Worm (Caenorhabditis elegans) whole organism, young adult: Measurements from ENCODE around the gene F59B2.14.

ENCODE experiments used
- B0019.2 ChIP-seq: fragments of 200-800 bp; sonication (Bioruptor generic); conservative IDR thresholded peaks from 2 replicates; pipeline ENCODE4 v1.3.6; 2022; ENCODE audit warnings: missing genetic modification reagents, missing genetic modification characterization, missing compliant biosample characterization
- B0035.1 ChIP-seq: sonication (generic microtip); optimal IDR thresholded peaks from 2 replicates; lab custom pipeline; 2016; ENCODE audit warnings: missing genetic modification characterization, mild to moderate bottlenecking, missing compliant biosample characterization, missing genotype, missing genetic modification reagents
- B0261.1 ChIP-seq: sonication (generic microtip); optimal IDR thresholded peaks from 2 replicates; lab custom pipeline; 2016; ENCODE audit warnings: mild to moderate bottlenecking, missing genetic modification characterization, moderate library complexity, missing compliant biosample characterization
- B0336.3 ChIP-seq: fragments of 200-800 bp; sonication (Bioruptor generic); IDR thresholded peaks from 2 replicates; pipeline ENCODE4 v1.3.6; 2022; ENCODE audit warnings: missing genetic modification characterization, missing compliant biosample characterization
- F10E7.11 ChIP-seq: sonication (generic microtip); optimal IDR thresholded peaks from 2 replicates; lab custom pipeline; 2017; ENCODE audit warnings: mild to moderate bottlenecking, missing genetic modification characterization, moderate library complexity, missing compliant biosample characterization
- F57A8.1 ChIP-seq: fragments of 200-800 bp; sonication (Bioruptor generic); optimal IDR thresholded peaks from 2 replicates; lab custom pipeline; 2018; ENCODE audit warnings: mild to moderate bottlenecking, missing genetic modification characterization, moderate library complexity, missing compliant biosample characterization
- K11D2.4 ChIP-seq: fragments of 200-800 bp; sonication (Bioruptor generic); IDR thresholded peaks from 2 replicates; pipeline ENCODE4 v1.3.6; 2022; ENCODE audit warnings: missing genetic modification reagents, missing genetic modification characterization, missing compliant biosample characterization
- T07F8.4 ChIP-seq: sonication (generic microtip); optimal IDR thresholded peaks from 2 replicates; lab custom pipeline; 2016; ENCODE audit warnings: mild to moderate bottlenecking, missing genetic modification characterization, moderate library complexity, missing compliant biosample characterization
- Y53F4B.3 ChIP-seq: fragments of 200-800 bp; sonication (Bioruptor generic); IDR thresholded peaks from 2 replicates; pipeline ENCODE4 v1.3.6; 2022; ENCODE audit warnings: missing genetic modification reagents, missing genetic modification characterization, missing compliant biosample characterization
- Y56A3A.18 ChIP-seq: fragments of 200-800 bp; sonication (Bioruptor generic); IDR thresholded peaks from 2 replicates; pipeline ENCODE4 v1.3.6; 2022; ENCODE audit warnings: missing genetic modification reagents, missing genetic modification characterization, missing compliant biosample characterization
- Y95B8A.8 ChIP-seq: fragments of 200-800 bp; sonication (Bioruptor generic); IDR thresholded peaks from 2 replicates; pipeline ENCODE4 v1.3.6; 2022; ENCODE audit warnings: missing genetic modification reagents, missing genetic modification characterization, missing compliant biosample characterization
- ama-1 ChIP-seq, 3 experiments: fragments of 150-350 bp in 1 of 3; sonication (generic microtip) in 2 of 3; optimal IDR thresholded peaks; 2 replicates each; lab custom pipeline; 2014 to 2018; ENCODE audit warnings: missing biosample characterization in 2 of 3, missing genetic modification characterization in 2 of 3, missing genetic modification reagents in 2 of 3
- bed-1 ChIP-seq: fragments of 200-800 bp; sonication (Bioruptor generic); IDR thresholded peaks from 2 replicates; pipeline ENCODE4 v1.3.6; 2022; ENCODE audit warnings: missing genetic modification reagents, missing genetic modification characterization, missing compliant biosample characterization
- cebp-2 ChIP-seq: fragments of 200-800 bp; sonication (Bioruptor generic); IDR thresholded peaks from 2 replicates; pipeline ENCODE4 v1.3.6; 2022; ENCODE audit warnings: missing genetic modification characterization, missing compliant biosample characterization
- ceh-100 ChIP-seq: fragments of 200-800 bp; sonication (Bioruptor generic); IDR thresholded peaks from 2 replicates; pipeline ENCODE4 v1.3.6; 2022; ENCODE audit warnings: missing genetic modification reagents, missing genetic modification characterization, missing compliant biosample characterization
- ceh-40 ChIP-seq: fragments of 200-800 bp; sonication (Bioruptor generic); IDR thresholded peaks from 2 replicates; pipeline ENCODE4 v1.3.6; 2022; ENCODE audit warnings: missing genetic modification characterization, missing compliant biosample characterization
- ceh-91 ChIP-seq: fragments of 200-800 bp; sonication (Bioruptor generic); IDR thresholded peaks from 2 replicates; pipeline ENCODE4 v1.3.6; 2022; ENCODE audit warnings: missing genetic modification reagents, missing genetic modification characterization, missing compliant biosample characterization
- egl-44 ChIP-seq: fragments of 200-800 bp; sonication (Bioruptor generic); IDR thresholded peaks from 2 replicates; pipeline ENCODE4 v1.3.6; 2022; ENCODE audit warnings: missing genetic modification reagents, missing genetic modification characterization, missing compliant biosample characterization
- egrh-3 ChIP-seq: fragments of 200-800 bp; sonication (Bioruptor generic); IDR thresholded peaks from 2 replicates; pipeline ENCODE4 v1.3.6; 2022; ENCODE audit warnings: missing genetic modification reagents, missing genetic modification characterization, missing compliant biosample characterization
- fkh-3 ChIP-seq: sonication (generic microtip); optimal IDR thresholded peaks from 2 replicates; lab custom pipeline; 2016; ENCODE audit warnings: mild to moderate bottlenecking, missing genetic modification characterization, missing compliant biosample characterization
- him-1 ChIP-seq: sonication (generic microtip); optimal IDR thresholded peaks from 2 replicates; lab custom pipeline; 2016; ENCODE audit warnings: missing genotype, missing genetic modification reagents, missing genetic modification characterization, missing compliant biosample characterization
- hmg-1.2 ChIP-seq: fragments of 200-800 bp; sonication (Bioruptor generic); IDR thresholded peaks from 2 replicates; pipeline ENCODE4 v1.3.6; 2022; ENCODE audit warnings: missing genetic modification reagents, missing genetic modification characterization, missing compliant biosample characterization
- hsf-1 ChIP-seq: fragments of 200-800 bp; sonication (Bioruptor generic); IDR thresholded peaks from 2 replicates; pipeline ENCODE4 v1.3.6; 2022; ENCODE audit warnings: missing genetic modification reagents, missing genetic modification characterization, missing compliant biosample characterization
- let-526 ChIP-seq: fragments of 200-800 bp; sonication (Bioruptor generic); IDR thresholded peaks from 2 replicates; pipeline ENCODE4 v1.3.6; 2022; ENCODE audit warnings: missing genetic modification reagents, missing genetic modification characterization, missing compliant biosample characterization
- lin-26 ChIP-seq: fragments of 200-800 bp; sonication (Bioruptor generic); IDR thresholded peaks from 2 replicates; pipeline ENCODE4 v1.3.6; 2022; ENCODE audit warnings: missing genetic modification reagents, missing genetic modification characterization, missing compliant biosample characterization
- lin-35 ChIP-seq, 3 experiments: fragments of 150-350 bp in 2 of 3; sonication (generic microtip) in 1 of 3; optimal IDR thresholded peaks; 2 replicates each; lab custom pipeline; 2014 to 2018; ENCODE audit warnings: missing biosample characterization in 3 of 3, missing genetic modification characterization in 3 of 3, missing genetic modification reagents in 3 of 3
- lin-54 ChIP-seq: fragments of 200-800 bp; sonication (Bioruptor generic); optimal IDR thresholded peaks from 2 replicates; lab custom pipeline; 2018; ENCODE audit warnings: mild to moderate bottlenecking, missing genetic modification characterization, missing compliant biosample characterization
- lir-1 ChIP-seq: fragments of 200-800 bp; sonication (Bioruptor generic); conservative IDR thresholded peaks from 2 replicates; pipeline ENCODE4 v1.3.6; 2022; ENCODE audit warnings: missing genetic modification reagents, missing genetic modification characterization, missing compliant biosample characterization
- madf-10 ChIP-seq: sonication (generic microtip); optimal IDR thresholded peaks from 2 replicates; lab custom pipeline; 2016; ENCODE audit warnings: mild to moderate bottlenecking, missing genetic modification characterization, missing compliant biosample characterization
- madf-3 ChIP-seq: fragments of 200-800 bp; sonication (Bioruptor generic); IDR thresholded peaks from 2 replicates; pipeline ENCODE4 v1.3.6; 2022; ENCODE audit warnings: missing genetic modification reagents, missing genetic modification characterization, missing compliant biosample characterization
- madf-6 ChIP-seq: fragments of 200-800 bp; sonication (Bioruptor generic); IDR thresholded peaks from 2 replicates; pipeline ENCODE4 v1.3.6; 2022; ENCODE audit warnings: missing genetic modification reagents, missing genetic modification characterization, missing compliant biosample characterization
- mxl-1 ChIP-seq: sonication (generic microtip); optimal IDR thresholded peaks from 2 replicates; lab custom pipeline; 2016; ENCODE audit warnings: missing genetic modification characterization, missing compliant biosample characterization
- nfya-1 ChIP-seq: sonication (generic microtip); optimal IDR thresholded peaks from 2 replicates; lab custom pipeline; 2017; ENCODE audit warnings: antibody characterized with exemption, missing compliant biosample characterization, missing genetic modification characterization, borderline replicate concordance; ENCODE audit not compliant: insufficient read depth
- nfyb-1 ChIP-seq: fragments of 200-800 bp; sonication (Bioruptor generic); IDR thresholded peaks from 2 replicates; pipeline ENCODE4 v1.3.6; 2022; ENCODE audit warnings: missing genetic modification reagents, missing genetic modification characterization, missing compliant biosample characterization
- nhr-80 ChIP-seq: sonication (generic microtip); optimal IDR thresholded peaks from 2 replicates; lab custom pipeline; 2016; ENCODE audit warnings: missing genetic modification characterization, missing compliant biosample characterization
- nhr-90 ChIP-seq: sonication (generic microtip); optimal IDR thresholded peaks from 2 replicates; lab custom pipeline; 2016; ENCODE audit warnings: missing genotype, mild to moderate bottlenecking, missing genetic modification characterization, missing compliant biosample characterization
- pbrm-1 ChIP-seq: fragments of 200-800 bp; sonication (Bioruptor generic); IDR thresholded peaks from 2 replicates; pipeline ENCODE4 v1.3.6; 2022; ENCODE audit warnings: missing genetic modification reagents, missing genetic modification characterization, missing compliant biosample characterization
- pha-4 ChIP-seq: fragments of 150-350 bp; sonication (generic microtip); optimal IDR thresholded peaks from 2 replicates; lab custom pipeline; 2014; ENCODE audit warnings: missing biosample characterization, missing genetic modification reagents, missing genetic modification characterization
- rec-8 ChIP-seq, 2 experiments: sonication (generic microtip); optimal IDR thresholded peaks; 2 replicates each; lab custom pipeline; 2016; ENCODE audit warnings: mild to moderate bottlenecking in 2 of 2, missing genetic modification characterization in 2 of 2, missing genetic modification reagents in 2 of 2, missing genotype in 2 of 2, missing biosample characterization in 1 of 2, missing compliant biosample characterization in 1 of 2, moderate library complexity in 1 of 2
- repo-1 ChIP-seq: sonication (generic microtip); optimal IDR thresholded peaks from 2 replicates; lab custom pipeline; 2017; ENCODE audit warnings: mild to moderate bottlenecking, missing genetic modification characterization, missing compliant biosample characterization
- sdz-38 ChIP-seq: sonication (generic microtip); optimal IDR thresholded peaks from 2 replicates; lab custom pipeline; 2016; ENCODE audit warnings: missing genotype, missing genetic modification characterization, missing compliant biosample characterization
- snpc-1.1 ChIP-seq: sonication (generic microtip); optimal IDR thresholded peaks from 2 replicates; lab custom pipeline; 2017; ENCODE audit warnings: missing genetic modification characterization, mild to moderate bottlenecking, missing compliant biosample characterization, antibody characterized with exemption, moderate library complexity, missing genotype, missing genetic modification reagents; ENCODE audit not compliant: insufficient read depth
- snpc-4 ChIP-seq, 5 experiments: fragments of 150-350 bp in 1 of 5; sonication (generic microtip) in 4 of 5; optimal IDR thresholded peaks; 2 replicates each; lab custom pipeline; 2014 to 2018; ENCODE audit warnings: missing genetic modification characterization in 5 of 5, missing biosample characterization in 3 of 5, antibody characterized with exemption in 2 of 5, mild to moderate bottlenecking in 2 of 5, missing compliant biosample characterization in 2 of 5, missing genotype in 2 of 5, moderate library complexity in 2 of 5, missing genetic modification reagents in 1 of 5
- tlf-1 ChIP-seq: fragments of 200-800 bp; sonication (Bioruptor generic); optimal IDR thresholded peaks from 2 replicates; lab custom pipeline; 2018; ENCODE audit warnings: mild to moderate bottlenecking, missing genetic modification characterization, missing compliant biosample characterization
- xnd-1 ChIP-seq: sonication (generic microtip); optimal IDR thresholded peaks from 2 replicates; lab custom pipeline; 2016; ENCODE audit warnings: missing genotype, missing genetic modification reagents, missing genetic modification characterization, missing compliant biosample characterization
- ztf-18 ChIP-seq: sonication (generic microtip); optimal IDR thresholded peaks from 2 replicates; lab custom pipeline; 2016; ENCODE audit warnings: missing genotype, mild to moderate bottlenecking, missing genetic modification characterization, missing compliant biosample characterization
- ztf-22 ChIP-seq: fragments of 200-800 bp; sonication (Bioruptor generic); optimal IDR thresholded peaks from 2 replicates; lab custom pipeline; 2018; ENCODE audit warnings: mild to moderate bottlenecking, missing genetic modification characterization, moderate library complexity, missing compliant biosample characterization

Gene F59B2.14

DNA sequence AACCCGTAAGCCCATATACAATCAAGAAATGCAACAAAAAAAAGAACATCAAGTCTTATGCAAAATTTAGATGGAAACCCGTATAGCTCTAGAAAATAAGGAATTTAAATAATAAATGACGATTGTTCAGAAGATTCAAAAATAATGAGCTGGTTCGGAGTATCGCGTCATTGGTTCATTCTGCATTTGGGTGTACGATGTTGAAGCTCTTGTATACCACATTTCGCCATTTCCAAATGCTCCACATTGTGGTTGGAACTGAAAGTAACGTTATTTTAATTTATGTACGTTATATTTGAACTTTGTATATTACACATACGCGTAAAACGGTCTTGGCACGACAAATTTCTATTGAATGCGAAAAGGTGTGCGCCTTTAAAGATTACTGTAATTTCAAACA, 37.8 kb upstream of the F59B2.14 start:
- TF ChIP-seq snpc-1.1 (no peak), egrh-3 (GFP tag; lab: Robert Waterston, UW) (no peak), rec-8 (tag; optimal IDR thresholded peaks at IDR 0.05; lab: Kevin White, UChicago) (no peak), nhr-80 (tag; lab: Kevin White, UChicago) (peak; percentile 29), pha-4 (tag; lab: Kevin White, UChicago) (no peak), nfya-1 (tag; lab: Kevin White, UChicago) (no peak), bed-1 (GFP tag; lab: Robert Waterston, UW) (no peak), hmg-1.2 (GFP tag; lab: Robert Waterston, UW) (peak; percentile 22; the same call in 1 of the 2 replicates), pbrm-1 (peak; percentile 58; the same call in 1 of the 2 replicates), ceh-91 (no peak), ztf-22 (GFP tag; lab: Kevin White, UChicago) (peak; percentile 45), lin-54 (GFP tag; lab: Kevin White, UChicago) (peak; percentile 53), ztf-18 (tag; lab: Kevin White, UChicago) (peak; percentile 3), B0019.2 (GFP tag; lab: Robert Waterston, UW) (no peak), madf-10 (peak; percentile 57), lir-1 (no peak), tlf-1 (GFP tag; lab: Kevin White, UChicago) (peak; percentile 73), T07F8.4 (tag; lab: Kevin White, UChicago) (no peak), Y53F4B.3 (no peak), B0035.1 (peak; percentile 26), ceh-100 (peak; percentile 15; the same call in 1 of the 2 replicates), mxl-1 (tag; lab: Kevin White, UChicago) (no peak), hsf-1 (GFP tag; lab: Robert Waterston, UW) (0 out of 2 replicates have a peak, but pooled peaks have one; percentile 23), K11D2.4 (GFP tag; lab: Robert Waterston, UW) (peak; percentile 43; the same call in 1 of the 2 replicates), fkh-3 (no peak), Y56A3A.18 (no peak), egl-44 (GFP tag; lab: Robert Waterston, UW) (no peak), B0261.1 (tag; lab: Kevin White, UChicago) (no peak), cebp-2 (GFP tag; lab: Robert Waterston, UW) (peak; percentile 88; the same call in 1 of the 2 replicates), F10E7.11 (tag; lab: Kevin White, UChicago) (no peak), him-1 (tag; lab: Kevin White, UChicago) (peak; percentile 35), ceh-40 (GFP tag; lab: Robert Waterston, UW) (no peak), repo-1 (peak; percentile 80), B0336.3 (peak; percentile 74; the same call in 1 of the 2 replicates), lin-26 (GFP tag; lab: Robert Waterston, UW) (0 out of 2 replicates have a peak, but pooled peaks have one; percentile 23), xnd-1 (tag; lab: Kevin White, UChicago) (no peak), sdz-38 (tag; lab: Kevin White, UChicago) (no peak), madf-3 (GFP tag; lab: Robert Waterston, UW) (peak; percentile 77), Y95B8A.8 (GFP tag; lab: Robert Waterston, UW) (peak; percentile 58; the same call in 1 of the 2 replicates), nhr-90 (tag; lab: Kevin White, UChicago) (peak; percentile 25), snpc-4 (GFP tag; optimal IDR thresholded peaks at IDR 0.05; lab: Kevin White, UChicago) (no peak), snpc-4 (tag; optimal IDR thresholded peaks at IDR 0.05; lab: Kevin White, UChicago) (peak in 2 of 4 experiments; percentile 14 to 28), let-526 (no peak), lin-35 (GFP tag; optimal IDR thresholded peaks at IDR 0.05; lab: Kevin White, UChicago) (no peak), ama-1 (optimal IDR thresholded peaks at IDR 0.05; lab: Kevin White, UChicago) (no peak), ama-1 (GFP tag; optimal IDR thresholded peaks at IDR 0.05; lab: Kevin White, UChicago) (peak in 1 of 2 experiments; percentile 56), F57A8.1 (GFP tag; lab: Kevin White, UChicago) (no peak), madf-6 (GFP tag; lab: Robert Waterston, UW) (peak; percentile 30; the same call in 1 of the 2 replicates), nfyb-1 (GFP tag; lab: Robert Waterston, UW) (peak; percentile 79)
